Worm (Caenorhabditis elegans) whole organism, L4/young adult: ENCODE measurements around the gene glt-4.

Experiments used
- W03F9.2 ChIP-seq: fragments of 150-350 bp; optimal IDR thresholded peaks from 2 replicates; lab custom pipeline; 2014; ENCODE audit warnings: missing biosample characterization, missing genetic modification characterization
- dao-5 ChIP-seq: sonication (generic microtip); optimal IDR thresholded peaks from 2 replicates; lab custom pipeline; 2016; ENCODE audit warnings: missing genotype, missing genetic modification characterization, moderate library complexity, missing compliant biosample characterization
- him-1 ChIP-seq: sonication (generic microtip); optimal IDR thresholded peaks from 2 replicates; lab custom pipeline; 2016; ENCODE audit warnings: missing genotype, missing genetic modification reagents, missing genetic modification characterization, missing compliant biosample characterization

ce11 chrX:6355030-6355635 is 48.1 kb upstream of the glt-4 start, which contains the start of gene C03B1.5:
- no peak for TF ChIP-seq dao-5 (tag; lab: Kevin White, UChicago)
- no peak for TF ChIP-seq W03F9.2 (tag; lab: Kevin White, UChicago)
- no peak for TF ChIP-seq him-1 (tag; lab: Kevin White, UChicago)
